Fruit fly (Drosophila melanogaster): ENCODE data around the gene ACXB.

Gene ACXB

DNA sequence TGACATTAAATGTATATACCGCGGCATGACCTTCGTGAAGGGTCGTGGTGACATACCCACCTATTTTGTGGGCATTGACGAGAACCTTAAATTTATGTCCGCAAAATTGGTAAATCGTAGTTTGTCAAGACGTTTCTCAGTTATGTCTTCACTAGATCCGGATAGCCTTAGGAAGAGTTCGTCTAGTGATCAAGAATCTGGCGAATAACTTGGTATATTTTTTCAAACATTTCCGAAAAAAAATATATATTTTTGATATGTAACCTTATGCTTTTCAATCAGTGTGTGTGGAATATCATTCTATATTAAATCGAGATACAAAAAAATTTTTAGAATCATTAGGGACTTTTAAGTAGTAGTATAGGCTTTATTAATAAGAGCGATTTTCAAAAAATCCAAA is at the start of gene ACXB:
Gene ACXB, plus strand, starts transcription at position 301 of the 400 bp plus-strand sequence.
- TF ChIP-seq CG17801 (GFP tag; optimal IDR thresholded peaks at IDR 0.05; ENCODE audit: partially characterized antibody) = no peak

DNA sequence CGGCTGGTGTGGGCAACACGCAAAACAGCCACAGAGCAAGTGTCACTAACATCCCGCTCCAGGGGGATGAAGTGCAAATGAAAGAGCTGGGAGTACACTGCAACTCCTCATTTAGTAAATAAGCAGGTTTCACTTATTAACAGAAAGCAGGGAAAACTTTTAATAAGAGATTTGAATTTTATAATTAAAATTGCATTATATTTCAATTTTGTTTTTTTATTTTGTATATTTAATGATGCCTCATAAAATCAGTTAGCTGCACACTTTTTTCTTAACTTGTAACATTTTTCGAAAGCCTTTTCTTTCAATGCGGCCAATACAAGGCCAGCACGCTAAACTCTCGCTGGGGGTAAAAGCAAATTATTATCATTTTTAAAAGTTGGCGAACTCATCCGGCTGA is 49.1 kb upstream of the ACXB start:
- no peak for TF ChIP-seq CG17801 (GFP tag; optimal IDR thresholded peaks at IDR 0.05; ENCODE audit: partially characterized antibody)

DNA sequence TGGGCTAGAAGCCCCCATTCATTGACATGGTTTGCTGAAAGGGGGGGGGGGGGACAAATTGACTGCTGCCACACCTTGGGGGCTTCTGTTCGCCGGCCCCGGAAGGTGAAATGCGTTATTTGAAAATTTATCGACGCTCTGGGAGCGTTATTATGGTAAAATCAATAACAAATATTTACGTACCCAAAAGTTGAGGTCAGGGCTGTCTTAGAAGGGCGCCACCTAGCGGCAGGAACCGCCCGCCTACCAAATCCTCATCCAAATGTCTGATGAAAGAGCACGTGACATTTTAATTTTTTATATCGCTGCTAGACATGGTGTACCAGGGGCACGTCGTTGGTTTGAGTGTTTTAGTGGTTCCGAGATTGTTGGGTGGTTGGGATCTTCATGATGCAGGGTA is 36.2 kb upstream of the ACXB start:
- no peak for TF ChIP-seq CG17801 (GFP tag; optimal IDR thresholded peaks at IDR 0.05; ENCODE audit: partially characterized antibody)

- TF ChIP-seq CG17801 (GFP tag; optimal IDR thresholded peaks at IDR 0.05; ENCODE audit: partially characterized antibody) = no peak
These were observed 25.0 kb upstream of the ACXB start for dm6 chr2L:12891651-12892050.

dm6 chr2L:12912230-12912629 is 4.4 kb upstream of the ACXB start, which contains the start of gene ACXC:
Gene ACXC, plus strand, starts transcription at chr2L:12912530.
- TF ChIP-seq CG17801 (GFP tag; optimal IDR thresholded peaks at IDR 0.05; ENCODE audit: partially characterized antibody) = no peak

DNA sequence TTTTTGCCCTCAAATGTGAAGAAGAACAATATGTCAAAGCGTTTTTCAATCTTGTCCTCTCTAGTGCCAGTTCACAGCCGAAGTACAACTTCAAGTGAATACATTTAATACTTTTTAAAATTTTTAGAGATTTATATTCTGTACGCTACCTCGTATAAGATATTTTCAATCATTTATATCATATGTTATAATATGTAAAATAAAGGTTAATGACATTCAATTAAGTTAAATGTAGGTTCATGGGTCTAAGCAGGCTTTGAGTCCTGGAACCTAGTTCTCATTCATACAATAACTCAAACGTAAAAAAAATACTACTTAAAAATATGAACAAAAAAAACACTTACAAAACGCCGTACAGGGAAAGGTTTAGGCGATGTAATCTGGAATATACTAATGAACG is 4.2 kb downstream of the ACXB start, which contains the start of gene ACXA:
Gene ACXA, plus strand, starts transcription at position 301 of the 400 bp plus-strand sequence.
- TF ChIP-seq CG17801 (GFP tag; optimal IDR thresholded peaks at IDR 0.05; ENCODE audit: partially characterized antibody) = no peak

dm6 chr2L:12925311-12925710 is 8.7 kb downstream of the ACXB start, which contains the start of gene ACXE:
Gene ACXE, plus strand, starts transcription at chr2L:12925611.
- TF ChIP-seq CG17801 (GFP tag; optimal IDR thresholded peaks at IDR 0.05; ENCODE audit: partially characterized antibody) = no peak

DNA sequence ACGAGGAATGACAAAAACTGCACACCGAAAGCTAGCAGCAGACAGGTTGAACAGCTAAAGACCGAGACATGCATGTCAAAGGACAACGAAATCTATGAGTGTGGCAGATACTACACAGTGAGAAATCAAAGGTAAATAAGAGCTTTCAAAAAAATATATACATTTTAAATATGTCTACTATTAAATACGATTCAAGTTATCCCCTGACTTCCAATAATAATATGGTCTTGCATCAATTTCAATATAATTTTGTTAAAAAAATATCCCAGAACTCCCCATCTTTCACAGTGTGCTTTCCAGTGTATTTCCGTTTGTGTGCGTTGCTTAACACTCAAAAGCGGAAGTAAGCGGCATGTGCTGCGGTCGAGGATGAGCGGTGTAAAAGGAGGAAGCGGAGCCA is 16.4 kb downstream of the ACXB start:
- TF ChIP-seq CG17801 (GFP tag; optimal IDR thresholded peaks at IDR 0.05; ENCODE audit: partially characterized antibody) = no peak

DNA sequence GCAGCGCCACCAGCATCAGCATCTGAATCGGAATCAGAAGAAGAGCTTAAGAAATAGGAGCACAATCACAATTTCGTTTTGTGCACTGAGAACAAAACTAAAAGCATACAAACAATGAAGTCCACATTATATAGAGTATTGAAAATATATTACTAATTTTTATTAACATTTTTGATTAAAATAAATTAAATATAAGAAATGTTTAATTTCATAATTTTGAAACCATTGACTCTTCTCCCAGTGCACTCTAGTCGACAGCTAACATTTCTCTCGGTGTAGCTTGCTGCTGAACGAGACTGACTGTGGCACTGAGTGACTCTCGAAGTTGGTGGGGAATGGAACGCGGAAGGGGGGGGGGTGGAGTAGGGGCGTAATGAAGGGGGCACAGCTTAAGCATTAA is 34.1 kb downstream of the ACXB start:
- TF ChIP-seq CG17801 (GFP tag; optimal IDR thresholded peaks at IDR 0.05; ENCODE audit: partially characterized antibody) = no peak

dm6 chr2L:12966290-12966689 is 49.7 kb downstream of the ACXB start, which contains the start of gene CG16800:
Gene CG16800, plus strand, starts transcription at chr2L:12966590.
- no peak for TF ChIP-seq CG17801 (GFP tag; optimal IDR thresholded peaks at IDR 0.05; ENCODE audit: partially characterized antibody)

- TF ChIP-seq CG17801 (GFP tag; optimal IDR thresholded peaks at IDR 0.05; ENCODE audit: partially characterized antibody) = no peak
These were observed 53.0 kb downstream of the ACXB start for dm6 chr2L:12969569-12969968.

Measured in ovary, adult (tissue).